Worm (Caenorhabditis elegans) whole organism, L2 larva: Measurements from ENCODE around the gene math-15.
"Not testable (repeated sequence)": the region's sequence is repeated elsewhere in the genome, so short reads cannot be mapped to it uniquely, and the experiment has no call there.

ENCODE experiments used
- ama-1 ChIP-seq: fragments of 150-350 bp; optimal IDR thresholded peaks from 2 replicates; lab custom pipeline; 2018; ENCODE audit warnings: inconsistent platforms
- nhr-129 ChIP-seq: fragments of 150-350 bp; optimal IDR thresholded peaks from 2 replicates; lab custom pipeline; 2014; ENCODE audit warnings: missing biosample characterization, missing genetic modification characterization

- not testable (repeated sequence) for TF ChIP-seq ama-1; nhr-129 (tag; lab: Kevin White, UChicago)
These were observed 4.8 kb upstream of the math-15 start, which contains the start of gene C16C4.18 for ce11 chrII:1861285-1861793.
